Worm (Caenorhabditis elegans) whole organism, dauer: ENCODE data around the gene ifta-2.

ENCODE experiments used
- unc-62 ChIP-seq: sonication (generic microtip); optimal IDR thresholded peaks from 2 replicates; lab custom pipeline; 2017; ENCODE audit warnings: missing biosample characterization, missing genetic modification reagents, missing genetic modification characterization

ifta-2 gene

ce11 chrIV:17262385-17262784 lies 39.4 kb downstream of the ifta-2 start, which contains the start of gene ZK550.6:
Gene ZK550.6 (minus strand): TSS chrIV:17262485.
- TF ChIP-seq unc-62, result no peak

- TF ChIP-seq unc-62, result no peak
These were observed 42.5 kb downstream of the ifta-2 start, which contains the start of gene phyh-1 for ce11 chrIV:17259310-17259709. Gene phyh-1 (minus strand): TSS chrIV:17259410.

- TF ChIP-seq unc-62, result no peak
These were observed 43.0 kb downstream of the ifta-2 start for ce11 chrIV:17258824-17259223.

- TF ChIP-seq unc-62, result no peak
These were observed 46.8 kb downstream of the ifta-2 start, which contains the start of gene gtf-2E1 for ce11 chrIV:17255001-17255400. Gene gtf-2E1 (plus strand): TSS chrIV:17255301.

- no peak for TF ChIP-seq unc-62
These were observed 48.4 kb downstream of the ifta-2 start for ce11 chrIV:17253435-17253834.
